Fruit fly (Drosophila melanogaster): ENCODE measurements around the gene CG33689.

CG33689 gene

dm6 chr3L:16181330-16181830, 18.6 kb upstream of the CG33689 start (continued):
- TF ChIP-seq ems (GFP tag; optimal IDR thresholded peaks at IDR 0.05) (no peak), CG2129 (GFP tag; IDR thresholded peaks at IDR 0.05; ENCODE audit: partially characterized antibody) (no peak), ara (GFP tag; IDR thresholded peaks at IDR 0.05) (no peak), CG17186 (GFP tag; optimal IDR thresholded peaks at IDR 0.05) (no peak), Abd-B (GFP tag; optimal IDR thresholded peaks at IDR 0.05) (peak; percentile 48), HLH4C (GFP tag; IDR thresholded peaks at IDR 0.05; ENCODE audit: partially characterized antibody) (no peak), Dbx (GFP tag; IDR thresholded peaks at IDR 0.05) (no peak), da (GFP tag; optimal IDR thresholded peaks at IDR 0.05) (no peak), CG7271 (tag; optimal IDR thresholded peaks at IDR 0.05) (no peak), D19A (tag; optimal IDR thresholded peaks at IDR 0.05) (peak; percentile 6), ac (GFP tag; optimal IDR thresholded peaks at IDR 0.05) (no peak), CG1233 (GFP tag; optimal IDR thresholded peaks at IDR 0.05) (no peak), CG17912 (GFP tag; optimal IDR thresholded peaks at IDR 0.05) (no peak), prd (optimal IDR thresholded peaks at IDR 0.05) (no peak), prd (GFP tag; IDR thresholded peaks at IDR 0.05) (no peak), CG18599 (GFP tag; optimal IDR thresholded peaks at IDR 0.05) (no peak), nom (GFP tag; optimal IDR thresholded peaks at IDR 0.05) (peak; percentile 73), Aef1 (GFP tag; IDR thresholded peaks at IDR 0.05) (no peak), eyg (GFP tag; optimal IDR thresholded peaks at IDR 0.05) (no peak), Sox100B (GFP tag; optimal IDR thresholded peaks at IDR 0.05) (peak; percentile 24), Gsc (GFP tag; IDR thresholded peaks at IDR 0.05) (no peak), Fer2 (tag; optimal IDR thresholded peaks at IDR 0.05) (no peak), Ssrp (tag; optimal IDR thresholded peaks at IDR 0.05) (no peak), Stat92E (GFP tag; optimal IDR thresholded peaks at IDR 0.05) (no peak), NC2β (GFP tag; optimal IDR thresholded peaks at IDR 0.05) (no peak), CG6683 (GFP tag; optimal IDR thresholded peaks at IDR 0.05) (no peak), CG30431 (GFP tag; optimal IDR thresholded peaks at IDR 0.05) (no peak), cwo (GFP tag; optimal IDR thresholded peaks at IDR 0.05) (no peak), CG6813 (GFP tag; optimal IDR thresholded peaks at IDR 0.05) (no peak), bowl (GFP tag; IDR thresholded peaks at IDR 0.05) (no peak), psq (GFP tag; optimal IDR thresholded peaks at IDR 0.05) (no peak), Hey (tag; optimal IDR thresholded peaks at IDR 0.05) (no peak), klu (GFP tag; IDR thresholded peaks at IDR 0.05) (no peak), CG10147 (GFP tag; optimal IDR thresholded peaks at IDR 0.05) (no peak), CG4707 (GFP tag; optimal IDR thresholded peaks at IDR 0.05) (no peak), CG13296 (GFP tag; optimal IDR thresholded peaks at IDR 0.05) (no peak), wdn (GFP tag; IDR thresholded peaks at IDR 0.05) (no peak), Rfx (GFP tag; IDR thresholded peaks at IDR 0.05) (no peak), Myb (GFP tag; optimal IDR thresholded peaks at IDR 0.05) (no peak), Hr51 (GFP tag; optimal IDR thresholded peaks at IDR 0.05) (no peak), dysf (GFP tag; IDR thresholded peaks at IDR 0.05) (no peak), CG10462 (GFP tag; optimal IDR thresholded peaks at IDR 0.05) (no peak), CG34422 (GFP tag; IDR thresholded peaks at IDR 0.05) (no peak), CG11695 (GFP tag; IDR thresholded peaks at IDR 0.05) (no peak), bab2 (GFP tag; optimal IDR thresholded peaks at IDR 0.05) (no peak), fd3F (GFP tag; optimal IDR thresholded peaks at IDR 0.05) (no peak), CG1832 (GFP tag; optimal IDR thresholded peaks at IDR 0.05) (no peak), chn (GFP tag; optimal IDR thresholded peaks at IDR 0.05) (no peak), grn (GFP tag; optimal IDR thresholded peaks at IDR 0.05) (no peak), YL-1 (GFP tag; optimal IDR thresholded peaks at IDR 0.05) (no peak), abd-A (tag; optimal IDR thresholded peaks at IDR 0.05) (no peak)
